Worm (Caenorhabditis elegans) whole organism, mixed stage, embryonic: ENCODE measurements around the gene T15B7.8.

Experiments
- hlh-1 ChIP-seq: fragments of 150-350 bp; optimal IDR thresholded peaks from 2 replicates; lab custom pipeline; 2014; ENCODE audit warnings: missing biosample characterization, missing genetic modification reagents, missing genetic modification characterization
- lin-13 ChIP-seq: fragments of 150-350 bp; optimal IDR thresholded peaks from 2 replicates; lab custom pipeline; 2014; ENCODE audit warnings: missing biosample characterization, missing genetic modification characterization
- mab-5 ChIP-seq: fragments of 150-350 bp; optimal IDR thresholded peaks from 2 replicates; lab custom pipeline; 2014; ENCODE audit warnings: missing biosample characterization, missing genetic modification characterization
- nhr-237 ChIP-seq: fragments of 150-350 bp; optimal IDR thresholded peaks from 2 replicates; lab custom pipeline; 2014; ENCODE audit warnings: missing biosample characterization, missing genetic modification characterization
- nhr-76 ChIP-seq: sonication (generic microtip); optimal IDR thresholded peaks from 2 replicates; lab custom pipeline; 2017; ENCODE audit warnings: missing biosample characterization, missing genetic modification characterization
- sem-2 ChIP-seq: fragments of 200-800 bp; sonication (Bioruptor generic); optimal IDR thresholded peaks from 2 replicates; lab custom pipeline; 2018; ENCODE audit warnings: mild to moderate bottlenecking, missing genetic modification characterization, missing compliant biosample characterization

- TF ChIP-seq nhr-237 (no peak), mab-5 (tag; lab: Kevin White, UChicago) (no peak), sem-2 (GFP tag; lab: Kevin White, UChicago) (no peak), hlh-1 (no peak), nhr-76 (tag; lab: Kevin White, UChicago) (no peak), lin-13 (tag; lab: Kevin White, UChicago) (no peak)
These were observed 40.9 kb upstream of the T15B7.8 start for ce11 chrV:6780676-6781075.
